Worm (Caenorhabditis elegans) whole organism, mixed stage, embryonic: ENCODE data around the gene C01C10.2.

Experiments
- M03D4.4 ChIP-seq: sonication (generic microtip); optimal IDR thresholded peaks from 2 replicates; lab custom pipeline; 2017; ENCODE audit warnings: mild to moderate bottlenecking, missing genetic modification characterization, missing compliant biosample characterization
- bed-3 ChIP-seq: fragments of 200-800 bp; sonication (Bioruptor generic); optimal IDR thresholded peaks from 3 replicates; lab custom pipeline; 2018; ENCODE audit warnings: mild to moderate bottlenecking, missing genetic modification characterization, moderate library complexity, missing compliant biosample characterization
- blmp-1 ChIP-seq: fragments of 150-350 bp; optimal IDR thresholded peaks from 2 replicates; lab custom pipeline; 2014; ENCODE audit warnings: missing biosample characterization, missing genetic modification characterization
- ceh-39 ChIP-seq: fragments of 150-350 bp; optimal IDR thresholded peaks from 2 replicates; lab custom pipeline; 2014; ENCODE audit warnings: missing biosample characterization, missing genetic modification characterization
- ceh-43 ChIP-seq: fragments of 200-800 bp; sonication (Bioruptor generic); optimal IDR thresholded peaks from 2 replicates; lab custom pipeline; 2018; ENCODE audit warnings: mild to moderate bottlenecking, missing genetic modification characterization, moderate library complexity, missing compliant biosample characterization
- ceh-83 ChIP-seq: fragments of 200-800 bp; sonication (Bioruptor generic); optimal IDR thresholded peaks from 2 replicates; lab custom pipeline; 2018; ENCODE audit warnings: mild to moderate bottlenecking, missing genetic modification characterization, missing compliant biosample characterization
- ces-1 ChIP-seq: fragments of 150-350 bp; optimal IDR thresholded peaks from 2 replicates; lab custom pipeline; 2014; ENCODE audit warnings: missing biosample characterization, missing genetic modification reagents, missing genetic modification characterization
- drap-1 ChIP-seq: fragments of 200-800 bp; sonication (Bioruptor generic); optimal IDR thresholded peaks from 3 replicates; lab custom pipeline; 2018; ENCODE audit warnings: mild to moderate bottlenecking, missing genetic modification characterization, missing compliant biosample characterization
- elt-1 ChIP-seq: sonication (generic microtip); optimal IDR thresholded peaks from 2 replicates; lab custom pipeline; 2017; ENCODE audit warnings: missing genetic modification characterization, mild to moderate bottlenecking, missing compliant biosample characterization, antibody characterized with exemption, moderate library complexity, borderline replicate concordance; ENCODE audit not compliant: insufficient read depth
- elt-3 ChIP-seq: fragments of 150-350 bp; optimal IDR thresholded peaks from 2 replicates; lab custom pipeline; 2014; ENCODE audit warnings: missing biosample characterization, missing genetic modification characterization
- flh-1 ChIP-seq: fragments of 200-800 bp; sonication (Bioruptor generic); optimal IDR thresholded peaks from 2 replicates; lab custom pipeline; 2018; ENCODE audit warnings: mild to moderate bottlenecking, missing genetic modification characterization, moderate library complexity, missing compliant biosample characterization
- lin-32 ChIP-seq: fragments of 200-800 bp; sonication (Bioruptor generic); optimal IDR thresholded peaks from 2 replicates; lab custom pipeline; 2018; ENCODE audit warnings: mild to moderate bottlenecking, missing genetic modification characterization, missing compliant biosample characterization
- lsy-2 ChIP-seq: fragments of 150-350 bp; optimal IDR thresholded peaks from 2 replicates; lab custom pipeline; 2014; ENCODE audit warnings: missing biosample characterization, missing genetic modification characterization
- mab-5 ChIP-seq: fragments of 150-350 bp; optimal IDR thresholded peaks from 2 replicates; lab custom pipeline; 2014; ENCODE audit warnings: missing biosample characterization, missing genetic modification characterization
- mep-1 ChIP-seq: fragments of 150-350 bp; optimal IDR thresholded peaks from 2 replicates; lab custom pipeline; 2017; ENCODE audit warnings: missing biosample characterization, missing genetic modification reagents, missing genetic modification characterization, inconsistent platforms
- mls-2 ChIP-seq: sonication (generic microtip); optimal IDR thresholded peaks from 2 replicates; lab custom pipeline; 2016; ENCODE audit warnings: mild to moderate bottlenecking, missing genetic modification characterization, moderate library complexity, missing compliant biosample characterization
- nhr-12 ChIP-seq: fragments of 150-350 bp; optimal IDR thresholded peaks from 2 replicates; lab custom pipeline; 2014; ENCODE audit warnings: missing biosample characterization, missing genetic modification characterization
- nhr-237 ChIP-seq: fragments of 150-350 bp; optimal IDR thresholded peaks from 2 replicates; lab custom pipeline; 2014; ENCODE audit warnings: missing biosample characterization, missing genetic modification characterization
- nhr-28 ChIP-seq: fragments of 150-350 bp; optimal IDR thresholded peaks from 2 replicates; lab custom pipeline; 2014; ENCODE audit warnings: missing biosample characterization, missing genetic modification characterization
- nhr-76 ChIP-seq: sonication (generic microtip); optimal IDR thresholded peaks from 2 replicates; lab custom pipeline; 2017; ENCODE audit warnings: missing biosample characterization, missing genetic modification characterization
- sem-2 ChIP-seq: fragments of 200-800 bp; sonication (Bioruptor generic); optimal IDR thresholded peaks from 2 replicates; lab custom pipeline; 2018; ENCODE audit warnings: mild to moderate bottlenecking, missing genetic modification characterization, missing compliant biosample characterization
- snpc-4 ChIP-seq: fragments of 150-350 bp; optimal IDR thresholded peaks from 2 replicates; lab custom pipeline; 2014; ENCODE audit warnings: missing biosample characterization, missing genetic modification characterization
- sptf-1 ChIP-seq: sonication (generic microtip); optimal IDR thresholded peaks from 2 replicates; lab custom pipeline; 2017; ENCODE audit warnings: mild to moderate bottlenecking, missing genetic modification characterization, moderate library complexity, missing compliant biosample characterization
- tbx-8 ChIP-seq: fragments of 200-800 bp; sonication (Bioruptor generic); optimal IDR thresholded peaks from 2 replicates; lab custom pipeline; 2018; ENCODE audit warnings: mild to moderate bottlenecking, missing genetic modification characterization, moderate library complexity, missing compliant biosample characterization
- unc-39 ChIP-seq: fragments of 150-350 bp; optimal IDR thresholded peaks from 2 replicates; lab custom pipeline; 2014; ENCODE audit warnings: missing biosample characterization, missing genetic modification characterization
- unc-62 ChIP-seq: fragments of 150-350 bp; optimal IDR thresholded peaks from 2 replicates; lab custom pipeline; 2014; ENCODE audit warnings: missing biosample characterization, missing genetic modification reagents, missing genetic modification characterization
- zip-8 ChIP-seq: fragments of 150-350 bp; optimal IDR thresholded peaks from 2 replicates; lab custom pipeline; 2014; ENCODE audit warnings: missing biosample characterization, missing genetic modification characterization
- ztf-11 ChIP-seq: fragments of 150-350 bp; optimal IDR thresholded peaks from 2 replicates; lab custom pipeline; 2014; ENCODE audit warnings: missing biosample characterization, missing genetic modification characterization

Gene C01C10.2

DNA sequence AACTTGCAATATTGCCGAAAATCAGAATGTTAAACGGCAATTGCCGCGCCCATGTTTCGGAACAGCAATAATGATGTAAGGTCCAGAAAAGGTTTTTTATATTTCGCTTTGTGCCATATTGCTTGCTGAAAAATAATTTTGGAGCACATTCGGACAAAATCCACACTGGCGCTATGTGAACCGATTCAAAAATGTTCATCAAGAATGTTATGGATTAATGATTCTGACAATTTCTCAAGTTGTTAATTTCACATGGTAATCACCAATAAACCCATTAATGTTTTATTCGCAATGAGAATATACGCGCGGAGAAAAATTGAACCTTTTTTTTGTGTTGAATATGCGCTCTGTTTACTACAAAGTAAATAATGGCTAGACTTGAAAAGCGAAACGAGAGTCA is 33.4 kb downstream of the C01C10.2 start:
- TF ChIP-seq ces-1 (no peak), unc-39 (tag; lab: Kevin White, UChicago) (no peak), lsy-2 (tag; lab: Kevin White, UChicago) (no peak), bed-3 (GFP tag; lab: Kevin White, UChicago) (no peak), flh-1 (GFP tag; lab: Kevin White, UChicago) (no peak), nhr-237 (tag; lab: Kevin White, UChicago) (no peak), tbx-8 (GFP tag; lab: Kevin White, UChicago) (no peak), drap-1 (GFP tag; lab: Kevin White, UChicago) (no peak), nhr-12 (no peak), snpc-4 (tag; lab: Kevin White, UChicago) (no peak), unc-62 (GFP tag; lab: Kevin White, UChicago) (no peak), blmp-1 (no peak), nhr-28 (tag; lab: Kevin White, UChicago) (no peak), elt-1 (tag; lab: Kevin White, UChicago) (no peak), ceh-83 (no peak), mab-5 (no peak)

DNA sequence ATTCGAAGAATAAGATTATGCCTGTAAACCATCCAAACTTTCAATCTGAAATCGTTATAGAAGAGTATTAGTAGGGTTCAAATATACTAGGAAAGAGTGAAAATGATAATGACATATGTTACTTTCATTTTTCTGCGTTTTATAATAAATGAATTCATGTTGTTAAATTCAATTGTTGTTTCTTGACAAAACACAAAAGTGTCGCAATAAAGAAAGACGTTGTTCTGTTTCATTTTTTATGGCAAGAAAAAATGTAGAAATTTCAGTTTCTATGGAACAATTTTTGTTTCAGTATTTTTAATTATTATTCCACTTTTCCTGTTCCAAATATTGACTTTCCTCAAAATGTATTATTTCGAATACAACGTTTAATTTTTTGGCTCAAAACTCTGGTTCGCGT is 37.1 kb downstream of the C01C10.2 start, which contains the start of gene C10A4.4:
TSS of gene C10A4.4 (plus strand) at position 301 of the 400 bp plus-strand sequence.
- no peak for TF ChIP-seq ceh-39 (tag; lab: Kevin White, UChicago)
- no peak for TF ChIP-seq bed-3 (GFP tag; lab: Kevin White, UChicago)
- TF ChIP-seq M03D4.4: no peak
- TF ChIP-seq lin-32 (GFP tag; lab: Kevin White, UChicago): no peak
- no peak for TF ChIP-seq elt-3
- no peak for TF ChIP-seq unc-39 (tag; lab: Kevin White, UChicago)
- no peak for TF ChIP-seq mab-5
- no peak for TF ChIP-seq mep-1 (tag; lab: Kevin White, UChicago)
- no peak for TF ChIP-seq sem-2 (GFP tag; lab: Kevin White, UChicago)
- no peak for TF ChIP-seq ceh-43 (GFP tag; lab: Kevin White, UChicago)
- no peak for TF ChIP-seq ztf-11 (tag; lab: Kevin White, UChicago)
- TF ChIP-seq blmp-1: no peak

DNA sequence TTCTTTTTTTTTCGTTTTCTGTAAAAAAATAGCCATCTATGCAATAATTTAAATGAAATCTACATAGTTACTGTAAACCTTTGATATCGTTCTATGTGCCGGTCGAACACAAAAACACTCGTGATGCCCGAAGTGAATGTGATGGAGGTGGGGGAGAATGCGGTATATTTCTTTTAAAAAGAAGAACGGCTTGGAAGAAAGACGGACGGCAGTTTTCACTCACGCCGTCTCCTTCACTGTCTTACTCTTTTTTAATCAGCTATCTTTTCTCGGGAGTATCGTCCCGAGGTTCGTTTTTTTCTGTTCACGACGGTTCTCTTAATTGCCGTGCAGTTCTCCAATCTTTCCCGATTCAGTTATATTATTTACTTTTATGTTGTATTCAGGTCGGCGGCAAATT is 39.3 kb downstream of the C01C10.2 start, which contains the start of gene C10A4.10:
TSS of gene C10A4.10 (plus strand) at position 301 of the 400 bp plus-strand sequence.
- no peak for TF ChIP-seq ztf-11 (tag; lab: Kevin White, UChicago)
- no peak for TF ChIP-seq sptf-1
- TF ChIP-seq bed-3 (GFP tag; lab: Kevin White, UChicago): no peak
- no peak for TF ChIP-seq nhr-76 (tag; lab: Kevin White, UChicago)
- TF ChIP-seq ceh-83: no peak
- no peak for TF ChIP-seq drap-1 (GFP tag; lab: Kevin White, UChicago)
- no peak for TF ChIP-seq nhr-12
- no peak for TF ChIP-seq blmp-1
- TF ChIP-seq unc-39 (tag; lab: Kevin White, UChicago): no peak
- TF ChIP-seq nhr-28 (tag; lab: Kevin White, UChicago): no peak
- no peak for TF ChIP-seq zip-8 (tag; lab: Kevin White, UChicago)
- TF ChIP-seq tbx-8 (GFP tag; lab: Kevin White, UChicago): no peak
- no peak for TF ChIP-seq mab-5
- no peak for TF ChIP-seq lsy-2 (tag; lab: Kevin White, UChicago)

ce11 chrX:7397935-7398334 is 40.0 kb downstream of the C01C10.2 start, which contains the start of gene C10A4.13:
Gene C10A4.13 (minus strand): TSS chrX:7398035.
- TF ChIP-seq nhr-76 (tag; lab: Kevin White, UChicago) (no peak), nhr-28 (tag; lab: Kevin White, UChicago) (no peak)

ce11 chrX:7393167-7393566 is 44.8 kb downstream of the C01C10.2 start, which contains the start of gene gad-2:
Gene gad-2 (plus strand): TSS chrX:7393467.
- no peak for TF ChIP-seq blmp-1
- TF ChIP-seq lin-32 (GFP tag; lab: Kevin White, UChicago): no peak
- no peak for TF ChIP-seq ceh-39 (tag; lab: Kevin White, UChicago)
- TF ChIP-seq mls-2 (tag; lab: Kevin White, UChicago): no peak
- no peak for TF ChIP-seq elt-3
- TF ChIP-seq nhr-28 (tag; lab: Kevin White, UChicago): no peak
- no peak for TF ChIP-seq elt-1 (tag; lab: Kevin White, UChicago)

ce11 chrX:7390270-7390669 is 47.6 kb downstream of the C01C10.2 start, which contains the start of gene C10A4.6:
Gene C10A4.6 (plus strand): TSS chrX:7390570.
- no peak for TF ChIP-seq M03D4.4
- TF ChIP-seq elt-3: no peak
- TF ChIP-seq snpc-4 (tag; lab: Kevin White, UChicago): no peak
- no peak for TF ChIP-seq nhr-12
- no peak for TF ChIP-seq ceh-39 (tag; lab: Kevin White, UChicago)
- TF ChIP-seq lin-32 (GFP tag; lab: Kevin White, UChicago): no peak
- TF ChIP-seq blmp-1: no peak
- TF ChIP-seq elt-1 (tag; lab: Kevin White, UChicago): no peak
- TF ChIP-seq sptf-1: no peak
- no peak for TF ChIP-seq ceh-43 (GFP tag; lab: Kevin White, UChicago)
- no peak for TF ChIP-seq nhr-237 (tag; lab: Kevin White, UChicago)
- TF ChIP-seq bed-3 (GFP tag; lab: Kevin White, UChicago): no peak
